Fruit fly (Drosophila melanogaster) whole organism, embryonic: ENCODE results near the gene P58IPK.

ENCODE experiments used
- Bgb ChIP-seq: fragments of 200-800 bp; sonication (Bioruptor generic); IDR thresholded peaks from 2 replicates; pipeline ENCODE4 v1.3.6; 2022; ENCODE audit warnings: missing biosample characterization, missing genetic modification characterization; ENCODE audit not compliant: partially characterized antibody
- Bteb2 ChIP-seq: fragments of 200-800 bp; sonication (Bioruptor generic); optimal IDR thresholded peaks from 2 replicates; lab custom pipeline; 2016; ENCODE audit warnings: missing biosample characterization, missing genetic modification characterization
- CG10147 ChIP-seq: fragments of 200-800 bp; sonication (Bioruptor generic); optimal IDR thresholded peaks from 2 replicates; lab custom pipeline; 2019; ENCODE audit warnings: missing biosample characterization, mild to moderate bottlenecking, missing genetic modification characterization, moderate library complexity
- CG11247 ChIP-seq: fragments of 200-800 bp; sonication (Bioruptor generic); IDR thresholded peaks from 2 replicates; pipeline ENCODE4 v1.3.6; 2022; ENCODE audit warnings: missing biosample characterization, missing genetic modification characterization
- CG11723 ChIP-seq: fragments of 200-800 bp; sonication (Bioruptor generic); optimal IDR thresholded peaks from 2 replicates; lab custom pipeline; 2017; ENCODE audit warnings: missing biosample characterization, mild to moderate bottlenecking, missing genetic modification characterization
- CG1602 ChIP-seq: fragments of 200-800 bp; sonication (Bioruptor generic); optimal IDR thresholded peaks from 3 replicates; lab custom pipeline; 2016; ENCODE audit warnings: missing biosample characterization, missing genetic modification characterization
- CG1832 ChIP-seq: fragments of 200-800 bp; sonication (Bioruptor generic); optimal IDR thresholded peaks from 2 replicates; lab custom pipeline; 2017; ENCODE audit warnings: missing biosample characterization, mild to moderate bottlenecking, missing genetic modification characterization, inconsistent platforms
- CG18764 ChIP-seq: fragments of 200-800 bp; sonication (Bioruptor generic); optimal IDR thresholded peaks from 3 replicates; lab custom pipeline; 2016; ENCODE audit warnings: missing biosample characterization, missing genetic modification characterization
- CG2120 ChIP-seq: fragments of 200-800 bp; sonication (Bioruptor generic); optimal IDR thresholded peaks from 3 replicates; lab custom pipeline; 2016; ENCODE audit warnings: missing biosample characterization, missing genetic modification characterization
- CG30403 ChIP-seq: fragments of 200-800 bp; sonication (Bioruptor generic); optimal IDR thresholded peaks from 3 replicates; lab custom pipeline; 2016; ENCODE audit warnings: missing biosample characterization, missing genetic modification characterization
- CG34376 ChIP-seq: fragments of 200-800 bp; sonication (Bioruptor generic); optimal IDR thresholded peaks from 2 replicates; lab custom pipeline; 2018; ENCODE audit warnings: missing biosample characterization, mild to moderate bottlenecking, missing genetic modification characterization
- CG6272 ChIP-seq: fragments of 200-800 bp; sonication (Bioruptor generic); IDR thresholded peaks from 2 replicates; pipeline ENCODE4 v1.3.6; 2022; ENCODE audit warnings: missing biosample characterization, missing genetic modification characterization
- CG8290 ChIP-seq, 3 experiments: fragments of 200-800 bp; sonication (Bioruptor generic); optimal IDR thresholded peaks; 2 replicates each; lab custom pipeline; 2016 to 2019; ENCODE audit warnings: missing biosample characterization in 3 of 3, missing genetic modification characterization in 3 of 3, mild to moderate bottlenecking in 2 of 3, moderate library complexity in 1 of 3
- CG8765 ChIP-seq: fragments of 200-800 bp; sonication (Bioruptor generic); IDR thresholded peaks from 2 replicates; pipeline ENCODE4 v1.3.6; 2022; ENCODE audit warnings: missing biosample characterization, missing genetic modification characterization
- CG8924 ChIP-seq: fragments of 200-800 bp; optimal IDR thresholded peaks from 3 replicates; lab custom pipeline; 2019; ENCODE audit warnings: missing biosample characterization, mild to moderate bottlenecking, missing genetic modification characterization, moderate library complexity
- Camta ChIP-seq: fragments of 200-800 bp; sonication (Bioruptor generic); optimal IDR thresholded peaks from 2 replicates; lab custom pipeline; 2016; ENCODE audit warnings: missing biosample characterization, missing genetic modification characterization
- CoRest ChIP-seq: fragments of 200-800 bp; sonication (Bioruptor generic); optimal IDR thresholded peaks from 3 replicates; lab custom pipeline; 2018; ENCODE audit warnings: missing biosample characterization, mild to moderate bottlenecking, missing genetic modification characterization, moderate library complexity
- Gug ChIP-seq: fragments of 200-800 bp; sonication (Bioruptor generic); IDR thresholded peaks from 4 replicates; pipeline ENCODE4 v1.3.6; 2022; ENCODE audit warnings: missing biosample characterization, missing genetic modification characterization
- HHEX ChIP-seq: fragments of 200-800 bp; sonication (Bioruptor generic); optimal IDR thresholded peaks from 3 replicates; lab custom pipeline; 2017; ENCODE audit warnings: missing biosample characterization, mild to moderate bottlenecking, missing genetic modification characterization, missing genetic modification reagents
- HLHmδ ChIP-seq: fragments of 200-800 bp; sonication (Bioruptor generic); optimal IDR thresholded peaks from 2 replicates; lab custom pipeline; 2018; ENCODE audit warnings: missing biosample characterization, mild to moderate bottlenecking, missing genetic modification characterization, moderate library complexity
- Hr78 ChIP-seq, 2 experiments: fragments of 200-800 bp in 1 of 2; fragments of >200 bp in 1 of 2; sonication (Bioruptor generic) in 1 of 2; optimal IDR thresholded peaks; 2 replicates each; lab custom pipeline; 2017 to 2019; ENCODE audit warnings: missing biosample characterization in 2 of 2, missing genetic modification characterization in 2 of 2, mild to moderate bottlenecking in 1 of 2, moderate library complexity in 1 of 2
- MTF-1 ChIP-seq: fragments of 200-800 bp; sonication (Bioruptor generic); optimal IDR thresholded peaks from 2 replicates; lab custom pipeline; 2018; ENCODE audit warnings: missing biosample characterization, mild to moderate bottlenecking, missing genetic modification characterization, borderline replicate concordance
- Med ChIP-seq: fragments of 200-800 bp; sonication (Bioruptor generic); peaks from one replicate; lab custom pipeline; 2016; ENCODE audit warnings: missing biosample characterization, missing genetic modification characterization, mild to moderate bottlenecking, inconsistent platforms, moderate library complexity
- NK7.1 ChIP-seq: fragments of 200-800 bp; sonication (Bioruptor generic); optimal IDR thresholded peaks from 3 replicates; lab custom pipeline; 2016; ENCODE audit warnings: missing biosample characterization, missing genetic modification characterization
- PHDP ChIP-seq: fragments of 200-800 bp; sonication (Bioruptor generic); optimal IDR thresholded peaks from 3 replicates; lab custom pipeline; 2018; ENCODE audit warnings: missing biosample characterization, mild to moderate bottlenecking, missing genetic modification characterization, moderate library complexity
- Ptx1 ChIP-seq: fragments of 200-800 bp; sonication (Bioruptor generic); IDR thresholded peaks from 2 replicates; pipeline ENCODE4 v1.3.6; 2022; ENCODE audit warnings: missing biosample characterization, missing genetic modification characterization
- Sin3A ChIP-seq: fragments of >200 bp; optimal IDR thresholded peaks from 2 replicates; lab custom pipeline; 2018
- Sry-β ChIP-seq: fragments of 200-800 bp; sonication (Bioruptor generic); optimal IDR thresholded peaks from 2 replicates; lab custom pipeline; 2018; ENCODE audit warnings: missing biosample characterization, mild to moderate bottlenecking, missing genetic modification characterization, moderate library complexity
- Trl ChIP-seq, 3 experiments: fragments of >200 bp in 2 of 3; fragments of 200-800 bp in 1 of 3; sonication (Bioruptor generic) in 1 of 3; optimal IDR thresholded peaks; 2 replicates in 1 of 3; 3 replicates in 2 of 3; lab custom pipeline; 2016 to 2017; ENCODE audit warnings: missing biosample characterization in 1 of 3, missing genetic modification characterization in 1 of 3
- cato ChIP-seq: fragments of 200-800 bp; sonication (Bioruptor generic); optimal IDR thresholded peaks from 2 replicates; lab custom pipeline; 2016; ENCODE audit warnings: missing biosample characterization, missing genetic modification characterization, borderline replicate concordance
- dpn ChIP-seq, 2 experiments: fragments of 200-800 bp; sonication (Bioruptor generic); optimal IDR thresholded peaks; 3 replicates each; lab custom pipeline; 2016; ENCODE audit warnings: missing biosample characterization in 2 of 2, missing genetic modification characterization in 2 of 2
- ems ChIP-seq: fragments of 200-800 bp; sonication (Bioruptor generic); optimal IDR thresholded peaks from 3 replicates; lab custom pipeline; 2016; ENCODE audit warnings: missing biosample characterization, missing genetic modification characterization
- fd3F ChIP-seq: fragments of 200-800 bp; sonication (Bioruptor generic); optimal IDR thresholded peaks from 2 replicates; lab custom pipeline; 2018; ENCODE audit warnings: missing biosample characterization, mild to moderate bottlenecking, missing genetic modification characterization, moderate library complexity
- grau ChIP-seq: fragments of 200-800 bp; optimal IDR thresholded peaks from 3 replicates; lab custom pipeline; 2019; ENCODE audit warnings: missing biosample characterization, mild to moderate bottlenecking, missing genetic modification characterization, moderate library complexity
- inv ChIP-seq: fragments of 200-800 bp; sonication (Bioruptor generic); IDR thresholded peaks from 2 replicates; pipeline ENCODE4 v1.3.6; 2022; ENCODE audit warnings: missing biosample characterization, missing genetic modification characterization; ENCODE audit not compliant: partially characterized antibody
- kah ChIP-seq: fragments of 200-800 bp; sonication (Bioruptor generic); optimal IDR thresholded peaks from 2 replicates; lab custom pipeline; 2018; ENCODE audit warnings: missing biosample characterization, mild to moderate bottlenecking, missing genetic modification characterization
- lab ChIP-seq: fragments of 200-800 bp; sonication (Bioruptor generic); optimal IDR thresholded peaks from 3 replicates; lab custom pipeline; 2017; ENCODE audit warnings: missing biosample characterization, missing genetic modification characterization, mild to moderate bottlenecking, moderate library complexity, missing genetic modification reagents
- oc ChIP-seq: fragments of 200-800 bp; sonication (Bioruptor generic); optimal IDR thresholded peaks from 2 replicates; lab custom pipeline; 2018; ENCODE audit warnings: missing biosample characterization, mild to moderate bottlenecking, missing genetic modification characterization, moderate library complexity
- odd ChIP-seq: fragments of 200-800 bp; sonication (Bioruptor generic); optimal IDR thresholded peaks from 2 replicates; lab custom pipeline; 2017; ENCODE audit warnings: missing biosample characterization, mild to moderate bottlenecking, missing genetic modification characterization
- p53 ChIP-seq: fragments of 200-800 bp; sonication (Bioruptor generic); optimal IDR thresholded peaks from 2 replicates; lab custom pipeline; 2016; ENCODE audit warnings: missing biosample characterization, missing genetic modification characterization
- pan ChIP-seq, 4 experiments: fragments of >200 bp in 3 of 4; fragments of 200-800 bp in 1 of 4; sonication (Bioruptor generic) in 1 of 4; optimal IDR thresholded peaks in 3 of 4; IDR thresholded peaks in 1 of 4; 2 replicates each; pipeline versions ENCODE4 v1.3.6 to Lab custom; 2017 to 2022; ENCODE audit warnings: missing biosample characterization in 2 of 4, missing genetic modification characterization in 2 of 4, mixed read lengths in 1 of 4
- pros ChIP-seq: fragments of 200-800 bp; sonication (Bioruptor generic); optimal IDR thresholded peaks from 3 replicates; lab custom pipeline; 2019; ENCODE audit warnings: missing biosample characterization, mild to moderate bottlenecking, missing genetic modification characterization, moderate library complexity
- pzg ChIP-seq: fragments of 200-800 bp; sonication (Bioruptor generic); optimal IDR thresholded peaks from 3 replicates; lab custom pipeline; 2018; ENCODE audit warnings: missing biosample characterization, mild to moderate bottlenecking, missing genetic modification characterization, moderate library complexity
- scrt ChIP-seq: fragments of 200-800 bp; sonication (Bioruptor generic); optimal IDR thresholded peaks from 2 replicates; lab custom pipeline; 2018; ENCODE audit warnings: missing biosample characterization, mild to moderate bottlenecking, missing genetic modification characterization, moderate library complexity
- sens ChIP-seq: fragments of 200-800 bp; sonication (Bioruptor generic); peaks from one replicate; lab custom pipeline; 2016; ENCODE audit warnings: missing biosample characterization, missing genetic modification characterization
- tin ChIP-seq: fragments of 200-800 bp; sonication (Bioruptor generic); optimal IDR thresholded peaks from 3 replicates; lab custom pipeline; 2016; ENCODE audit warnings: missing biosample characterization, missing genetic modification characterization
- unc-4 ChIP-seq: fragments of 200-800 bp; sonication (Bioruptor generic); IDR thresholded peaks from 2 replicates; pipeline ENCODE4 v1.3.6; 2022; ENCODE audit warnings: missing biosample characterization, missing genetic modification characterization; ENCODE audit not compliant: partially characterized antibody

P58IPK gene

dm6 chr3R:9555334-9555974 is 31.3 kb upstream of the P58IPK start, which contains the start of the genes CG9386 and BckdhA (continued):
- TF ChIP-seq ems (GFP tag; lab: Kevin White, UChicago) (peak; percentile 53), grau (tag; lab: Kevin White, UChicago) (peak; percentile 56), p53 (GFP tag; lab: Kevin White, UChicago) (no peak), CG1602 (peak; percentile 30), CG18764 (GFP tag; lab: Kevin White, UChicago) (peak; percentile 16), Hr78 (GFP tag; optimal IDR thresholded peaks at IDR 0.05; lab: Kevin White, UChicago) (no peak), MTF-1 (GFP tag; lab: Kevin White, UChicago) (no peak), Med (peak; percentile 92), PHDP (tag; lab: Kevin White, UChicago) (peak; percentile 31), scrt (GFP tag; lab: Kevin White, UChicago) (peak; percentile 49), kah (GFP tag; lab: Kevin White, UChicago) (peak; percentile 72), dpn (GFP tag; optimal IDR thresholded peaks at IDR 0.05; lab: Kevin White, UChicago) (peak; percentile 59 to 64), odd (GFP tag; lab: Kevin White, UChicago) (peak; percentile 48), Bteb2 (GFP tag; lab: Kevin White, UChicago) (peak; percentile 35), Sin3A (lab: Kevin White, UChicago) (peak; percentile 24), unc-4 (GFP tag; lab: Robert Waterston, UW) (peak; percentile 73), CG1832 (GFP tag; lab: Kevin White, UChicago) (no peak), Camta (GFP tag; lab: Kevin White, UChicago) (no peak), oc (tag; lab: Kevin White, UChicago) (no peak), Gug (GFP tag; lab: Robert Waterston, UW) (peak; percentile 61; the same call in 2 of the 4 replicates), CG30403 (GFP tag; lab: Kevin White, UChicago) (peak; percentile 75), HLHmδ (GFP tag; lab: Kevin White, UChicago) (no peak), lab (GFP tag; lab: Kevin White, UChicago) (peak; percentile 55), HHEX (peak; percentile 32), Sry-β (peak; percentile 33), fd3F (peak; percentile 7), CG10147 (peak; percentile 42), CG2120 (peak; percentile 81), pzg (GFP tag; lab: Kevin White, UChicago) (peak; percentile 55), CG6272 (GFP tag; lab: Robert Waterston, UW) (peak; percentile 37; the same call in 1 of the 2 replicates), pan (optimal IDR thresholded peaks at IDR 0.05; lab: Kevin White, UChicago) (no peak), pan (GFP tag; optimal IDR thresholded peaks at IDR 0.05 in 1 of 2, IDR thresholded peaks at IDR 0.05 in 1 of 2) (peak in 1 of 2 experiments; percentile 55), CG11723 (GFP tag; lab: Kevin White, UChicago) (peak; percentile 33), inv (GFP tag; lab: Robert Waterston, UW) (peak; percentile 54), CG8765 (GFP tag; lab: Robert Waterston, UW) (0 out of 2 replicates have a peak, but pooled peaks have one; percentile 14), Bgb (peak; percentile 69), NK7.1 (GFP tag; lab: Kevin White, UChicago) (no peak), Trl (optimal IDR thresholded peaks at IDR 0.05; lab: Kevin White, UChicago) (no peak), Trl (GFP tag; optimal IDR thresholded peaks at IDR 0.05; lab: Kevin White, UChicago) (peak; percentile 52), CoRest (tag; lab: Kevin White, UChicago) (peak; percentile 73), CG34376 (GFP tag; lab: Kevin White, UChicago) (peak; percentile 46), Ptx1 (GFP tag; lab: Robert Waterston, UW) (peak; percentile 47; the same call in 1 of the 2 replicates), sens (GFP tag; lab: Kevin White, UChicago) (peak; percentile 71), CG11247 (GFP tag; lab: Robert Waterston, UW) (peak; percentile 66), CG8290 (GFP tag; optimal IDR thresholded peaks at IDR 0.05; lab: Kevin White, UChicago) (peak; percentile 61), CG8290 (tag; optimal IDR thresholded peaks at IDR 0.05; lab: Kevin White, UChicago) (peak; percentile 53 to 82), pros (GFP tag; lab: Kevin White, UChicago) (no peak), tin (GFP tag; lab: Kevin White, UChicago) (peak; percentile 57), CG8924 (tag; lab: Kevin White, UChicago) (peak; percentile 54), cato (peak; percentile 17)
